Worm (Caenorhabditis elegans): ENCODE data around the gene irld-34.

irld-34 gene

ce11 chrIII:9206185-9206584 lies 51.3 kb downstream of the irld-34 start, which contains the start of gene ZC84.1:
Gene ZC84.1 (minus strand): TSS chrIII:9206285.
- TF ChIP-seq nhr-76 (tag; optimal IDR thresholded peaks at IDR 0.05) (no peak), nhr-25 (tag; optimal IDR thresholded peaks at IDR 0.05) (no peak), ceh-16 (tag; optimal IDR thresholded peaks at IDR 0.05) (no peak)

Data from whole organism, L3 larva.